Worm (Caenorhabditis elegans) whole organism, L2 larva: Measurements from ENCODE around the gene vha-6.

ENCODE experiments used
- R02D3.7 ChIP-seq: fragments of 150-350 bp; optimal IDR thresholded peaks from 2 replicates; lab custom pipeline; 2014; ENCODE audit warnings: missing biosample characterization, missing genetic modification characterization
- ama-1 ChIP-seq: fragments of 150-350 bp; optimal IDR thresholded peaks from 2 replicates; lab custom pipeline; 2018; ENCODE audit warnings: inconsistent platforms
- fos-1 ChIP-seq: fragments of 150-350 bp; optimal IDR thresholded peaks from 2 replicates; lab custom pipeline; 2014; ENCODE audit warnings: missing biosample characterization, missing genetic modification characterization
- nhr-11 ChIP-seq: fragments of 150-350 bp; optimal IDR thresholded peaks from 2 replicates; lab custom pipeline; 2014; ENCODE audit warnings: missing biosample characterization, missing genetic modification characterization
- nhr-12 ChIP-seq: fragments of 150-350 bp; optimal IDR thresholded peaks from 2 replicates; lab custom pipeline; 2014; ENCODE audit warnings: missing biosample characterization, missing genetic modification characterization
- unc-55 ChIP-seq: fragments of 150-350 bp; sonication (generic microtip); optimal IDR thresholded peaks from 3 replicates; lab custom pipeline; 2014; ENCODE audit warnings: missing biosample characterization, missing genetic modification reagents, missing genetic modification characterization
- unc-62 ChIP-seq: fragments of 150-350 bp; optimal IDR thresholded peaks from 2 replicates; lab custom pipeline; 2014; ENCODE audit warnings: missing biosample characterization, missing genetic modification reagents, missing genetic modification characterization

DNA sequence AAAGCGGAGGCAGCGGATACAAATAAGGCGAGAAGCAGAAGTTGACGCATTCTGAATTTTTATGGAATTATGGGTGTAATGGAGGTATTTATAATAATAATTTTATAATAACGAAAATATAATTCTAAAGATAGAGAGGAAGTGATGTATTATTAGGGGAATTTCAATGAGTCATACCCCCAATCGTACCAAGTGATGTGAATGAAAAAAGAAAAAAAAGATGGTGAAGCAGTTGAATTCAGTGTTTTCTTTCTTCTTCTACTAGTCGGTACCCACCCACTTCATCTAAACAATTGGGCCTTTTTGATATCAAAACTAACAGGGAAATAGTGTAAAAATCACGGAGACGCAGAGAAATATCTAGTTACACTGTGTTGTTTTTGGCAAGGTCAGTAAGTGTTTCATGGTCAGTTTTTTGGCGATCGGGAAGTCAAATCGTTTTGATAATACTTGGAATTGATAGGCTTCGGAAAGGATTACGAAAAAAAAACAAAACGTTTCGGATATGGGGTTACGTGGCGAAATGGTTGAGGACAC, 48.5 kb upstream of the vha-6 start, which contains the start of gene ttr-18:
- TF ChIP-seq R02D3.7 (tag; lab: Kevin White, UChicago), result no peak
- TF ChIP-seq unc-62, result no peak
- no peak for TF ChIP-seq ama-1 (lab: Kevin White, UChicago)
- no peak for TF ChIP-seq unc-55 (GFP tag; lab: Kevin White, UChicago)
- no peak for TF ChIP-seq nhr-11 (tag; lab: Kevin White, UChicago)
- no peak for TF ChIP-seq fos-1 (tag; lab: Kevin White, UChicago)
- no peak for TF ChIP-seq nhr-12 (tag; lab: Kevin White, UChicago)
